Worm (Caenorhabditis elegans) whole organism, L4 larva: ENCODE results near the gene hlh-1.

Source experiments
- F37D6.2 ChIP-seq: sonication (generic microtip); optimal IDR thresholded peaks from 2 replicates; lab custom pipeline; 2016; ENCODE audit warnings: mild to moderate bottlenecking, missing genetic modification characterization, missing compliant biosample characterization
- F44E2.7 ChIP-seq: fragments of 200-800 bp; sonication (Bioruptor generic); IDR thresholded peaks from 2 replicates; pipeline ENCODE4 v2.1.2; 2022; ENCODE audit warnings: missing genetic modification characterization, missing compliant biosample characterization
- R02D3.7 ChIP-seq: fragments of 150-350 bp; sonication (generic microtip); optimal IDR thresholded peaks from 3 replicates; lab custom pipeline; 2014; ENCODE audit warnings: missing biosample characterization, missing genetic modification characterization
- T26A8.4 ChIP-seq: fragments of 200-800 bp; sonication (Bioruptor generic); IDR thresholded peaks from 2 replicates; pipeline ENCODE4 v1.3.6; 2022; ENCODE audit warnings: missing genetic modification characterization, missing compliant biosample characterization
- Y105C5A.15 ChIP-seq: fragments of 200-800 bp; sonication (Bioruptor generic); IDR thresholded peaks from 2 replicates; pipeline ENCODE4 v1.3.6; 2022; ENCODE audit warnings: missing genetic modification characterization, missing compliant biosample characterization
- Y5F2A.4 ChIP-seq: fragments of 200-800 bp; sonication (Bioruptor generic); optimal IDR thresholded peaks from 2 replicates; lab custom pipeline; 2018; ENCODE audit warnings: mild to moderate bottlenecking, missing genetic modification characterization, missing compliant biosample characterization
- ZK337.2 ChIP-seq: fragments of 200-800 bp; sonication (Bioruptor generic); IDR thresholded peaks from 2 replicates; pipeline ENCODE4 v1.3.6; 2022; ENCODE audit warnings: missing genetic modification reagents, missing genetic modification characterization, missing compliant biosample characterization
- ZK546.5 ChIP-seq, 2 experiments: sonication (generic microtip); optimal IDR thresholded peaks; 2 replicates each; lab custom pipeline; 2017; ENCODE audit warnings: missing biosample characterization in 2 of 2, missing genetic modification characterization in 2 of 2
- aha-1 ChIP-seq: fragments of 150-350 bp; peaks from one replicate; lab custom pipeline; 2014; ENCODE audit warnings: missing biosample characterization, missing genetic modification characterization
- aly-2 ChIP-seq: sonication (generic microtip); optimal IDR thresholded peaks from 2 replicates; lab custom pipeline; 2018; ENCODE audit warnings: missing biosample characterization, missing genetic modification characterization
- attf-4 ChIP-seq: sonication (generic microtip); optimal IDR thresholded peaks from 3 replicates; lab custom pipeline; 2017; ENCODE audit warnings: missing biosample characterization, missing genetic modification characterization
- ceh-20 ChIP-seq: fragments of 200-800 bp; sonication (Bioruptor generic); IDR thresholded peaks from 2 replicates; pipeline ENCODE4 v1.3.6; 2022; ENCODE audit warnings: missing genetic modification reagents, missing genetic modification characterization, missing compliant biosample characterization
- ceh-32 ChIP-seq: sonication (generic microtip); optimal IDR thresholded peaks from 2 replicates; lab custom pipeline; 2016; ENCODE audit warnings: mild to moderate bottlenecking, missing genetic modification characterization, missing compliant biosample characterization; ENCODE audit not compliant: poor library complexity
- ceh-44 ChIP-seq: fragments of 200-800 bp; sonication (Bioruptor generic); IDR thresholded peaks from 2 replicates; pipeline ENCODE4 v1.3.6; 2022; ENCODE audit warnings: missing genetic modification reagents, missing genetic modification characterization, missing compliant biosample characterization
- ceh-82 ChIP-seq: sonication (generic microtip); optimal IDR thresholded peaks from 2 replicates; lab custom pipeline; 2017; ENCODE audit warnings: missing biosample characterization, missing genetic modification characterization
- ces-1 ChIP-seq: fragments of 150-350 bp; sonication (generic microtip); optimal IDR thresholded peaks from 4 replicates; lab custom pipeline; 2014; ENCODE audit warnings: missing biosample characterization, missing genetic modification reagents, missing genetic modification characterization
- cey-2 ChIP-seq: sonication (generic microtip); optimal IDR thresholded peaks from 3 replicates; lab custom pipeline; 2017; ENCODE audit warnings: missing genetic modification characterization, mild to moderate bottlenecking, missing compliant biosample characterization, antibody characterized with exemption, borderline replicate concordance; ENCODE audit not compliant: insufficient read depth
- daf-19 ChIP-seq: fragments of 200-800 bp; sonication (Bioruptor generic); conservative IDR thresholded peaks from 2 replicates; pipeline ENCODE4 v1.3.6; 2022; ENCODE audit warnings: missing genetic modification characterization, missing compliant biosample characterization
- daf-8 ChIP-seq: fragments of 200-800 bp; sonication (Bioruptor generic); IDR thresholded peaks from 2 replicates; pipeline ENCODE4 v1.3.6; 2022; ENCODE audit warnings: missing genetic modification characterization, missing compliant biosample characterization
- dmd-6 ChIP-seq: fragments of 200-800 bp; sonication (Bioruptor generic); IDR thresholded peaks from 2 replicates; pipeline ENCODE4 v1.3.6; 2022; ENCODE audit warnings: missing genetic modification reagents, missing genetic modification characterization, missing compliant biosample characterization
- dmd-8 ChIP-seq: fragments of 200-800 bp; sonication (Bioruptor generic); IDR thresholded peaks from 2 replicates; pipeline ENCODE4 v1.3.6; 2022; ENCODE audit warnings: missing genetic modification characterization, missing compliant biosample characterization
- dve-1 ChIP-seq: sonication (generic microtip); optimal IDR thresholded peaks from 2 replicates; lab custom pipeline; 2017; ENCODE audit warnings: antibody characterized with exemption, mild to moderate bottlenecking, missing genetic modification characterization, missing compliant biosample characterization; ENCODE audit not compliant: insufficient read depth
- egl-27 ChIP-seq: sonication (generic microtip); optimal IDR thresholded peaks from 3 replicates; lab custom pipeline; 2017; ENCODE audit warnings: missing biosample characterization, missing genetic modification reagents, missing genetic modification characterization
- egl-43 ChIP-seq: fragments of 200-800 bp; sonication (Bioruptor generic); IDR thresholded peaks from 2 replicates; pipeline ENCODE4 v1.3.6; 2022; ENCODE audit warnings: missing genetic modification reagents, missing genetic modification characterization, missing compliant biosample characterization
- fkh-10 ChIP-seq: fragments of 150-350 bp; optimal IDR thresholded peaks from 2 replicates; lab custom pipeline; 2014; ENCODE audit warnings: missing biosample characterization, missing genetic modification reagents, missing genetic modification characterization
- gei-8 ChIP-seq: fragments of 200-800 bp; sonication (Bioruptor generic); optimal IDR thresholded peaks from 2 replicates; lab custom pipeline; 2018; ENCODE audit warnings: mild to moderate bottlenecking, missing genetic modification characterization, missing compliant biosample characterization
- hif-1 ChIP-seq, 2 experiments: sonication (generic microtip); optimal IDR thresholded peaks; 2 replicates each; lab custom pipeline; 2016 to 2017; ENCODE audit warnings: missing compliant biosample characterization in 2 of 2, missing genetic modification characterization in 2 of 2, missing genetic modification reagents in 2 of 2, missing genotype in 2 of 2, mild to moderate bottlenecking in 1 of 2
- hlh-11 ChIP-seq: fragments of 200-800 bp; sonication (Bioruptor generic); optimal IDR thresholded peaks from 2 replicates; lab custom pipeline; 2018; ENCODE audit warnings: mild to moderate bottlenecking, missing genetic modification characterization, missing compliant biosample characterization
- lin-15B ChIP-seq: fragments of 150-350 bp; sonication (generic microtip); optimal IDR thresholded peaks from 3 replicates; lab custom pipeline; 2014; ENCODE audit warnings: missing biosample characterization, missing genetic modification characterization
- lin-29 ChIP-seq: fragments of 200-800 bp; sonication (Bioruptor generic); IDR thresholded peaks from 2 replicates; pipeline ENCODE4 v1.3.6; 2022; ENCODE audit warnings: missing genetic modification reagents, missing genetic modification characterization, missing compliant biosample characterization
- lin-38 ChIP-seq: fragments of 200-800 bp; sonication (Bioruptor generic); IDR thresholded peaks from 2 replicates; pipeline ENCODE4 v1.3.6; 2022; ENCODE audit warnings: missing genetic modification reagents, missing genetic modification characterization, missing compliant biosample characterization
- lin-39 ChIP-seq: fragments of 150-350 bp; optimal IDR thresholded peaks from 2 replicates; lab custom pipeline; 2014; ENCODE audit warnings: missing biosample characterization, missing genetic modification reagents, missing genetic modification characterization
- madf-9 ChIP-seq: fragments of 200-800 bp; sonication (Bioruptor generic); conservative IDR thresholded peaks from 2 replicates; pipeline ENCODE4 v1.3.6; 2022; ENCODE audit warnings: missing genetic modification reagents, missing genetic modification characterization, missing compliant biosample characterization
- mep-1 ChIP-seq: fragments of 150-350 bp; sonication (generic microtip); optimal IDR thresholded peaks from 3 replicates; lab custom pipeline; 2014; ENCODE audit warnings: missing biosample characterization, missing genetic modification characterization
- mes-2 ChIP-seq: sonication (generic microtip); optimal IDR thresholded peaks from 2 replicates; lab custom pipeline; 2016; ENCODE audit warnings: missing genotype, mild to moderate bottlenecking, missing genetic modification characterization, missing compliant biosample characterization; ENCODE audit not compliant: poor library complexity, severe bottlenecking
- mxl-3 ChIP-seq: fragments of 200-800 bp; sonication (Bioruptor generic); optimal IDR thresholded peaks from 2 replicates; lab custom pipeline; 2018; ENCODE audit warnings: mild to moderate bottlenecking, missing genetic modification characterization, missing compliant biosample characterization
- nhr-11 ChIP-seq: fragments of 150-350 bp; optimal IDR thresholded peaks from 2 replicates; lab custom pipeline; 2014; ENCODE audit warnings: missing biosample characterization, missing genetic modification characterization
- nhr-237 ChIP-seq: sonication (generic microtip); optimal IDR thresholded peaks from 2 replicates; lab custom pipeline; 2017; ENCODE audit warnings: missing biosample characterization, missing genetic modification characterization
- nhr-25 ChIP-seq: sonication (generic microtip); optimal IDR thresholded peaks from 2 replicates; lab custom pipeline; 2017; ENCODE audit warnings: missing genetic modification characterization, mild to moderate bottlenecking, missing compliant biosample characterization, antibody characterized with exemption, moderate library complexity, borderline replicate concordance; ENCODE audit not compliant: insufficient read depth
- nhr-28 ChIP-seq: fragments of 150-350 bp; optimal IDR thresholded peaks from 2 replicates; lab custom pipeline; 2014; ENCODE audit warnings: missing biosample characterization, missing genetic modification characterization
- nhr-41 ChIP-seq: fragments of 200-800 bp; sonication (Bioruptor generic); IDR thresholded peaks from 2 replicates; pipeline ENCODE4 v1.3.6; 2022; ENCODE audit warnings: missing genetic modification reagents, missing genetic modification characterization, missing compliant biosample characterization
- saeg-2 ChIP-seq: fragments of 200-800 bp; sonication (Bioruptor generic); IDR thresholded peaks from 2 replicates; pipeline ENCODE4 v1.3.6; 2022; ENCODE audit warnings: missing genetic modification reagents, missing genetic modification characterization, missing compliant biosample characterization
- skn-1 ChIP-seq: fragments of 150-350 bp; optimal IDR thresholded peaks from 2 replicates; lab custom pipeline; 2014; ENCODE audit warnings: missing biosample characterization, missing genetic modification characterization
- spr-1 ChIP-seq: sonication (generic microtip); optimal IDR thresholded peaks from 2 replicates; lab custom pipeline; 2016; ENCODE audit warnings: mild to moderate bottlenecking, missing genetic modification characterization, missing compliant biosample characterization
- tra-1 ChIP-seq: fragments of 200-800 bp; sonication (Bioruptor generic); IDR thresholded peaks from 2 replicates; pipeline ENCODE4 v1.3.6; 2022; ENCODE audit warnings: missing genetic modification reagents, missing genetic modification characterization, missing compliant biosample characterization
- unc-130 ChIP-seq: sonication (generic microtip); optimal IDR thresholded peaks from 2 replicates; lab custom pipeline; 2016; ENCODE audit warnings: missing genetic modification reagents, missing genetic modification characterization, missing compliant biosample characterization
- unc-62 ChIP-seq, 3 experiments: fragments of 150-350 bp in 1 of 3; sonication (generic microtip); optimal IDR thresholded peaks in 2 of 3; peaks in 1 of 3; 1 replicate in 1 of 3; 2 replicates in 2 of 3; lab custom pipeline; 2014 to 2017; ENCODE audit warnings: missing biosample characterization in 3 of 3, missing genetic modification characterization in 3 of 3, missing genetic modification reagents in 3 of 3, missing genotype in 1 of 3
- vab-7 ChIP-seq: fragments of 200-800 bp; sonication (Bioruptor generic); IDR thresholded peaks from 2 replicates; pipeline ENCODE4 v1.3.6; 2022; ENCODE audit warnings: missing genetic modification reagents, missing genetic modification characterization, missing compliant biosample characterization
- zag-1 ChIP-seq: fragments of 150-350 bp; optimal IDR thresholded peaks from 2 replicates; lab custom pipeline; 2014; ENCODE audit warnings: missing biosample characterization, missing genetic modification characterization
- zfp-2 ChIP-seq: sonication (generic microtip); optimal IDR thresholded peaks from 2 replicates; lab custom pipeline; 2016; ENCODE audit warnings: mild to moderate bottlenecking, missing genetic modification characterization, missing compliant biosample characterization
- zfp-3 ChIP-seq: fragments of 200-800 bp; sonication (Bioruptor generic); conservative IDR thresholded peaks from 2 replicates; pipeline ENCODE4 v1.3.6; 2022; ENCODE audit warnings: missing genetic modification reagents, missing genetic modification characterization, missing compliant biosample characterization

The hlh-1 gene

DNA sequence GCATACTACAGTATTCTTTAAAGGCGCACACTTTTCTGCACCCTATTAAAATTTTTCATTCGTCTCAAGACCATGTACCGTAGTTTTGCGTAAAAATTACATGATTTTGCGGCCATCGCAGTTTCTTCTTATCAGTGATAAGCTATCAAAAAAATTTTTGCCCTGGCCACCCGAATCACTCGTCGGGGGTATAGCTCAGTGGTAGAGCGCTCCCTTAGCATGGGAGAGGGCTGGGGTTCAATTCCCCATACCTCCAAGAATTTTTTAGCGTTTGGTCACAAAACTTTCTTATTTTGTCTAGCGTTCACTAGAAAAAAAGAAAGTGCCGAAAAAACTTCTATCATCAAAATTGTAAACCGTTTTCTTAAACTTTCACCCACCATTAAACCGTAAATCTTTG is 46.8 kb downstream of the hlh-1 start:
- 0 out of 2 replicates have a peak, but pooled peaks have one; percentile 39 for TF ChIP-seq daf-19 (GFP tag; lab: Robert Waterston, UW)
- no peak for TF ChIP-seq Y105C5A.15
- no peak for TF ChIP-seq aly-2 (tag; lab: Kevin White, UChicago)
- TF ChIP-seq ceh-44: peak; percentile 38; the same call in 1 of the 2 replicates
- TF ChIP-seq lin-29 (GFP tag; lab: Robert Waterston, UW): no peak
- TF ChIP-seq F44E2.7 (GFP tag; lab: Robert Waterston, UW): no peak
- no peak for TF ChIP-seq nhr-28 (tag; lab: Kevin White, UChicago)
- TF ChIP-seq nhr-11 (tag; lab: Kevin White, UChicago): no peak
- no peak for TF ChIP-seq dmd-6 (GFP tag; lab: Robert Waterston, UW)
- TF ChIP-seq lin-15B (tag; lab: Kevin White, UChicago): no peak
- TF ChIP-seq attf-4 (tag; lab: Kevin White, UChicago): no peak
- no peak for TF ChIP-seq egl-27 (tag; lab: Kevin White, UChicago)
- no peak for TF ChIP-seq nhr-237
- TF ChIP-seq fkh-10: no peak
- TF ChIP-seq unc-62 (GFP tag; optimal IDR thresholded peaks at IDR 0.05 in 1 of 2; lab: Kevin White, UChicago): no peak
- no peak for TF ChIP-seq unc-62 (tag; optimal IDR thresholded peaks at IDR 0.05; lab: Kevin White, UChicago)
- TF ChIP-seq zfp-2: no peak
- no peak for TF ChIP-seq R02D3.7 (tag; lab: Kevin White, UChicago)
- TF ChIP-seq ZK337.2: no peak
- peak; percentile 9 for TF ChIP-seq hlh-11 (tag; lab: Kevin White, UChicago)
- TF ChIP-seq egl-43 (GFP tag; lab: Robert Waterston, UW): peak; percentile 58; the same call in 1 of the 2 replicates
- no peak for TF ChIP-seq madf-9
- TF ChIP-seq dmd-8: peak; percentile 80
- TF ChIP-seq lin-38 (GFP tag; lab: Robert Waterston, UW): no peak; the same call in 1 of the 2 replicates
- TF ChIP-seq unc-130 (GFP tag; lab: Kevin White, UChicago): no peak
- no peak for TF ChIP-seq cey-2 (tag; lab: Kevin White, UChicago)
- no peak for TF ChIP-seq zfp-3 (GFP tag; lab: Robert Waterston, UW)
- TF ChIP-seq ZK546.5 (tag; optimal IDR thresholded peaks at IDR 0.05; lab: Kevin White, UChicago): no peak
- TF ChIP-seq zag-1 (tag; lab: Kevin White, UChicago): no peak
- no peak for TF ChIP-seq F37D6.2 (tag; lab: Kevin White, UChicago)
- TF ChIP-seq tra-1 (GFP tag; lab: Robert Waterston, UW): peak; percentile 37; the same call in 1 of the 2 replicates
- TF ChIP-seq hif-1 (tag; optimal IDR thresholded peaks at IDR 0.05; lab: Kevin White, UChicago): no peak
- peak; percentile 6 for TF ChIP-seq mes-2 (tag; lab: Kevin White, UChicago)
- TF ChIP-seq mxl-3: no peak
- TF ChIP-seq mep-1: no peak
- TF ChIP-seq lin-39 (tag; lab: Kevin White, UChicago): no peak
- no peak for TF ChIP-seq gei-8 (GFP tag; lab: Kevin White, UChicago)
- TF ChIP-seq ceh-32 (tag; lab: Kevin White, UChicago): no peak
- TF ChIP-seq saeg-2 (GFP tag; lab: Robert Waterston, UW): no peak
- TF ChIP-seq Y5F2A.4: no peak
- TF ChIP-seq ceh-82 (tag; lab: Kevin White, UChicago): no peak
- no peak for TF ChIP-seq ceh-20 (GFP tag; lab: Robert Waterston, UW)
- TF ChIP-seq aha-1 (tag; lab: Kevin White, UChicago): no peak
- peak; percentile 19 for TF ChIP-seq dve-1
- no peak for TF ChIP-seq daf-8
- TF ChIP-seq nhr-41 (GFP tag; lab: Robert Waterston, UW): no peak
- no peak for TF ChIP-seq T26A8.4
- TF ChIP-seq spr-1: no peak
- peak; percentile 45; the same call in 1 of the 2 replicates for TF ChIP-seq vab-7 (GFP tag; lab: Robert Waterston, UW)
- no peak for TF ChIP-seq nhr-25
- no peak for TF ChIP-seq skn-1 (tag; lab: Kevin White, UChicago)
- no peak for TF ChIP-seq ces-1 (GFP tag; lab: Kevin White, UChicago)
